In genomic region chrIV:9508612-9509011, ce11 we compare ENCODE assay signal across 5 worm cellular contexts.
TF ChIP-seq lines count a peak whose summit lies in the region.

Gene ethe-1 (minus strand): TSS chrIV:9508761.

TF ChIP-seq in whole organism, L1 larva, 84 proteins besides CTCF, POLR2A, EP300 and RAD21 (continues in another document):
- TF ChIP-seq ceh-82 (tag; optimal IDR thresholded peaks at IDR 0.05; lab: Kevin White, UChicago) (no peak), alr-1 (tag; optimal IDR thresholded peaks at IDR 0.05; lab: Kevin White, UChicago; ENCODE audit: borderline replicate concordance) (no peak), C04F5.9 (tag; optimal IDR thresholded peaks at IDR 0.05; lab: Kevin White, UChicago) (no peak), vab-15 (tag; optimal IDR thresholded peaks at IDR 0.05; lab: Kevin White, UChicago) (no peak), C34B4.2 (tag; optimal IDR thresholded peaks at IDR 0.05; lab: Kevin White, UChicago) (no peak), fkh-10 (GFP tag; optimal IDR thresholded peaks at IDR 0.05; lab: Kevin White, UChicago) (no peak), pqm-1 (tag; optimal IDR thresholded peaks at IDR 0.05; lab: Kevin White, UChicago) (no peak), Y116A8C.19 (tag; optimal IDR thresholded peaks at IDR 0.05; lab: Kevin White, UChicago; ENCODE audit: borderline replicate concordance) (no peak), nhr-28 (tag; optimal IDR thresholded peaks at IDR 0.05; lab: Kevin White, UChicago) (no peak), nhr-20 (tag; optimal IDR thresholded peaks at IDR 0.05; lab: Kevin White, UChicago) (no peak), snpc-4 (tag; optimal IDR thresholded peaks at IDR 0.05; lab: Kevin White, UChicago) (peak; percentile 32), lin-39 (tag; optimal IDR thresholded peaks at IDR 0.05; lab: Kevin White, UChicago) (no peak), efl-1 (optimal IDR thresholded peaks at IDR 0.05; lab: Kevin White, UChicago) (peak; percentile 3 to 4), efl-1 (GFP tag; optimal IDR thresholded peaks at IDR 0.05 in 1 of 2; lab: Kevin White, UChicago) (peak in 1 of 2 experiments; percentile 91), dsc-1 (tag; optimal IDR thresholded peaks at IDR 0.05; lab: Kevin White, UChicago) (no peak), ztf-11 (tag; optimal IDR thresholded peaks at IDR 0.05; lab: Kevin White, UChicago) (no peak), nhr-237 (tag; optimal IDR thresholded peaks at IDR 0.05; lab: Kevin White, UChicago) (no peak), mdl-1 (tag; optimal IDR thresholded peaks at IDR 0.05; lab: Kevin White, UChicago) (no peak), swsn-7 (tag; optimal IDR thresholded peaks at IDR 0.05; lab: Kevin White, UChicago) (no peak)

TF ChIP-seq in whole organism, L2 larva, 48 proteins besides CTCF, POLR2A, EP300 and RAD21:
- TF ChIP-seq alr-1 (tag; optimal IDR thresholded peaks at IDR 0.05; lab: Kevin White, UChicago): no peak
- peak; percentile 3 for TF ChIP-seq C34F6.9 (tag; optimal IDR thresholded peaks at IDR 0.05; lab: Kevin White, UChicago)
- no peak for TF ChIP-seq gmeb-1 (tag; optimal IDR thresholded peaks at IDR 0.05; lab: Kevin White, UChicago)
- TF ChIP-seq unc-62 (GFP tag; optimal IDR thresholded peaks at IDR 0.05; lab: Kevin White, UChicago): no peak
- peak; percentile 58 for TF ChIP-seq nhr-129 (tag; optimal IDR thresholded peaks at IDR 0.05; lab: Kevin White, UChicago)
- no peak for TF ChIP-seq peb-1 (tag; optimal IDR thresholded peaks at IDR 0.05; lab: Kevin White, UChicago)
- no peak for TF ChIP-seq lin-13 (GFP tag; optimal IDR thresholded peaks at IDR 0.05; lab: Kevin White, UChicago)
- TF ChIP-seq nhr-25 (tag; optimal IDR thresholded peaks at IDR 0.05; lab: Kevin White, UChicago): no peak
- TF ChIP-seq R02D3.7 (tag; optimal IDR thresholded peaks at IDR 0.05; lab: Kevin White, UChicago): no peak

TF ChIP-seq in whole organism, L3 larva, 47 proteins besides CTCF, POLR2A, EP300 and RAD21:
- TF ChIP-seq eor-1 (tag; optimal IDR thresholded peaks at IDR 0.05; lab: Kevin White, UChicago) (no peak), ztf-4 (tag; optimal IDR thresholded peaks at IDR 0.05; lab: Kevin White, UChicago) (no peak), hmg-11 (tag; optimal IDR thresholded peaks at IDR 0.05; lab: Kevin White, UChicago) (no peak), nhr-237 (tag; optimal IDR thresholded peaks at IDR 0.05; lab: Kevin White, UChicago) (no peak), zag-1 (tag; optimal IDR thresholded peaks at IDR 0.05; lab: Kevin White, UChicago) (no peak), egl-27 (tag; optimal IDR thresholded peaks at IDR 0.05; lab: Kevin White, UChicago) (no peak), lin-39 (tag; optimal IDR thresholded peaks at IDR 0.05; lab: Kevin White, UChicago) (no peak), fos-1 (tag; optimal IDR thresholded peaks at IDR 0.05; lab: Kevin White, UChicago) (no peak), pqm-1 (tag; optimal IDR thresholded peaks at IDR 0.05; lab: Kevin White, UChicago) (no peak), nhr-23 (tag; optimal IDR thresholded peaks at IDR 0.05; lab: Kevin White, UChicago) (no peak), ceh-82 (tag; optimal IDR thresholded peaks at IDR 0.05; lab: Kevin White, UChicago) (no peak), ceh-9 (tag; optimal IDR thresholded peaks at IDR 0.05; lab: Kevin White, UChicago) (no peak), R02D3.7 (tag; optimal IDR thresholded peaks at IDR 0.05; lab: Kevin White, UChicago) (no peak), elt-2 (tag; optimal IDR thresholded peaks at IDR 0.05; lab: Kevin White, UChicago) (peak; percentile 21), nhr-11 (tag; optimal IDR thresholded peaks at IDR 0.05; lab: Kevin White, UChicago) (no peak), fkh-10 (GFP tag; optimal IDR thresholded peaks at IDR 0.05; lab: Kevin White, UChicago) (no peak), pha-4 (tag; optimal IDR thresholded peaks at IDR 0.05; lab: Kevin White, UChicago) (peak; percentile 78), ztf-11 (tag; optimal IDR thresholded peaks at IDR 0.05; lab: Kevin White, UChicago) (no peak), daf-12 (tag; optimal IDR thresholded peaks at IDR 0.05; lab: Kevin White, UChicago) (no peak), unc-39 (tag; optimal IDR thresholded peaks at IDR 0.05; lab: Kevin White, UChicago) (no peak), mml-1 (tag; optimal IDR thresholded peaks at IDR 0.05; lab: Kevin White, UChicago) (no peak), snpc-4 (tag; optimal IDR thresholded peaks at IDR 0.05; lab: Kevin White, UChicago) (peak; percentile 44), nhr-25 (tag; optimal IDR thresholded peaks at IDR 0.05; lab: Kevin White, UChicago) (peak; percentile 19)

TF ChIP-seq in whole organism, L4 larva, 104 proteins besides CTCF, POLR2A, EP300 and RAD21:
- TF ChIP-seq pqm-1 (tag; optimal IDR thresholded peaks at IDR 0.05; lab: Kevin White, UChicago) (no peak), nhr-28 (tag; optimal IDR thresholded peaks at IDR 0.05; lab: Kevin White, UChicago) (peak; percentile 17), F49E8.2 (tag; optimal IDR thresholded peaks at IDR 0.05; lab: Kevin White, UChicago; ENCODE audit: borderline replicate concordance) (no peak), aha-1 (tag; lab: Kevin White, UChicago) (peak; percentile 85), madf-5 (GFP tag; IDR thresholded peaks at IDR 0.05; lab: Robert Waterston, UW) (no peak), nhr-6 (tag; optimal IDR thresholded peaks at IDR 0.05; lab: Kevin White, UChicago) (peak; percentile 26), dve-1 (tag; optimal IDR thresholded peaks at IDR 0.05; lab: Kevin White, UChicago; ENCODE audit: insufficient read depth) (peak; percentile 28), hif-1 (tag; optimal IDR thresholded peaks at IDR 0.05; lab: Kevin White, UChicago) (peak; percentile 82 to 92), lsy-2 (tag; optimal IDR thresholded peaks at IDR 0.05; lab: Kevin White, UChicago) (no peak), daf-16 (GFP tag; optimal IDR thresholded peaks at IDR 0.05; lab: Kevin White, UChicago) (no peak), daf-16 (tag; optimal IDR thresholded peaks at IDR 0.05; lab: Kevin White, UChicago) (peak; percentile 84)

TF ChIP-seq in whole organism, young adult, 124 proteins besides CTCF, POLR2A, EP300 and RAD21:
- TF ChIP-seq F23B12.7 (tag; optimal IDR thresholded peaks at IDR 0.05; lab: Kevin White, UChicago; ENCODE audit: insufficient read depth) (no peak), madf-6 (GFP tag; IDR thresholded peaks at IDR 0.05; lab: Robert Waterston, UW) (no peak), C17E4.6 (GFP tag; IDR thresholded peaks at IDR 0.05; lab: Robert Waterston, UW) (no peak), attf-6 (GFP tag; IDR thresholded peaks at IDR 0.05; lab: Robert Waterston, UW) (no peak), ceh-58 (GFP tag; IDR thresholded peaks at IDR 0.05; lab: Robert Waterston, UW) (no peak), K12H6.12 (tag; optimal IDR thresholded peaks at IDR 0.05; lab: Kevin White, UChicago) (no peak), nhr-80 (tag; optimal IDR thresholded peaks at IDR 0.05; lab: Kevin White, UChicago) (peak; percentile 18), snpc-4 (GFP tag; optimal IDR thresholded peaks at IDR 0.05; lab: Kevin White, UChicago) (no peak), snpc-4 (tag; optimal IDR thresholded peaks at IDR 0.05; lab: Kevin White, UChicago) (peak; percentile 9 to 47 (median 38)), F55B11.4 (tag; optimal IDR thresholded peaks at IDR 0.05; lab: Kevin White, UChicago; ENCODE audit: borderline replicate concordance, insufficient read depth) (no peak)
